Fruit fly (Drosophila melanogaster): ENCODE measurements around the gene Dyrk2.

DNA sequence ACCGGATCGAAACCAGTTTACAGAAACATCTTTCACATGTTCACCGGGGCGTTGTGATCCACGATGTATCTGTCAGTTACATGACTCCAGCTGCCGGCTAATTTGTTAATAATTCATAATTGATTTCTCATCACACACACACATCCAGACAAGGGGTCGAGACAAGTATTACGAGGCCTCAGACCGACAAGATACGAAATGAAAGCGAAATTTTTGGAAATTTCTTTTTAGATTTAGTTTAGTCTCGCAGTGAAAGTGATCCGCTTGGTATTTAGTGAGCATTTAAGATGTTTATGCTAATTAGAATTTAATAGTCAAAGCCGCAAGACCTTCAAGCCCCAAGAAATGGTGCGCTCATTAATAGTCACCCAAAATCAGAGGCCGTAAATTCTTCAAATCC lies 64.3 kb downstream of the Dyrk2 start:
- no peak for TF ChIP-seq Dll (optimal IDR thresholded peaks at IDR 0.05)
- TF ChIP-seq psq (optimal IDR thresholded peaks at IDR 0.05), result no peak
- TF ChIP-seq usp (GFP tag; optimal IDR thresholded peaks at IDR 0.05), result no peak
- no peak for TF ChIP-seq EcR (GFP tag; optimal IDR thresholded peaks at IDR 0.05)
- TF ChIP-seq CG8478 (optimal IDR thresholded peaks at IDR 0.05), result no peak
- no peak for TF ChIP-seq pan (optimal IDR thresholded peaks at IDR 0.05)
